Worm (Caenorhabditis elegans) whole organism, L2 larva: ENCODE results near the gene C16C8.14.
"Not testable (repeated sequence)": the region's sequence is repeated elsewhere in the genome, so short reads cannot be mapped to it uniquely, and the experiment has no call there.

Experiments used
- C34F6.9 ChIP-seq: fragments of 150-350 bp; optimal IDR thresholded peaks from 2 replicates; lab custom pipeline; 2014; ENCODE audit warnings: missing biosample characterization, missing genetic modification characterization
- F13H6.1 ChIP-seq: sonication (generic microtip); optimal IDR thresholded peaks from 2 replicates; lab custom pipeline; 2016; ENCODE audit warnings: missing genetic modification characterization, missing compliant biosample characterization
- R02D3.7 ChIP-seq: fragments of 150-350 bp; optimal IDR thresholded peaks from 2 replicates; lab custom pipeline; 2014; ENCODE audit warnings: missing biosample characterization, missing genetic modification characterization
- Y55F3AM.14 ChIP-seq: fragments of 200-800 bp; sonication (Bioruptor generic); optimal IDR thresholded peaks from 2 replicates; lab custom pipeline; 2018; ENCODE audit warnings: mild to moderate bottlenecking, missing genetic modification characterization, missing compliant biosample characterization
- ZK546.5 ChIP-seq: sonication (generic microtip); optimal IDR thresholded peaks from 2 replicates; lab custom pipeline; 2017; ENCODE audit warnings: missing biosample characterization, missing genetic modification characterization
- ama-1 ChIP-seq: fragments of 150-350 bp; optimal IDR thresholded peaks from 2 replicates; lab custom pipeline; 2018; ENCODE audit warnings: inconsistent platforms
- blmp-1 ChIP-seq: sonication (generic microtip); optimal IDR thresholded peaks from 2 replicates; lab custom pipeline; 2017; ENCODE audit warnings: missing genetic modification characterization, mild to moderate bottlenecking, missing compliant biosample characterization, antibody characterized with exemption, moderate library complexity; ENCODE audit not compliant: insufficient read depth
- ceh-16 ChIP-seq: fragments of 150-350 bp; optimal IDR thresholded peaks from 2 replicates; lab custom pipeline; 2014; ENCODE audit warnings: missing biosample characterization, missing genetic modification characterization
- ceh-82 ChIP-seq: fragments of 150-350 bp; optimal IDR thresholded peaks from 2 replicates; lab custom pipeline; 2014; ENCODE audit warnings: missing biosample characterization, missing genetic modification characterization
- crh-2 ChIP-seq: sonication (generic microtip); optimal IDR thresholded peaks from 2 replicates; lab custom pipeline; 2017; ENCODE audit warnings: missing biosample characterization, missing genetic modification characterization
- elt-3 ChIP-seq: sonication (generic microtip); optimal IDR thresholded peaks from 2 replicates; lab custom pipeline; 2017; ENCODE audit warnings: missing biosample characterization, missing genetic modification characterization
- lin-13 ChIP-seq: fragments of 150-350 bp; optimal IDR thresholded peaks from 2 replicates; lab custom pipeline; 2014; ENCODE audit warnings: missing biosample characterization, missing genetic modification reagents, missing genetic modification characterization
- lsy-2 ChIP-seq, 2 experiments: fragments of 150-350 bp in 1 of 2; sonication (generic microtip) in 1 of 2; optimal IDR thresholded peaks; 2 replicates each; lab custom pipeline; 2014 to 2017; ENCODE audit warnings: missing biosample characterization in 2 of 2, missing genetic modification characterization in 2 of 2
- mab-5 ChIP-seq: fragments of 150-350 bp; optimal IDR thresholded peaks from 2 replicates; lab custom pipeline; 2014; ENCODE audit warnings: missing biosample characterization, missing genetic modification characterization
- mdl-1 ChIP-seq, 2 experiments: fragments of 150-350 bp in 1 of 2; sonication (generic microtip) in 1 of 2; optimal IDR thresholded peaks; 2 replicates each; lab custom pipeline; 2017; ENCODE audit warnings: missing biosample characterization in 2 of 2, missing genetic modification characterization in 2 of 2
- nhr-10 ChIP-seq: sonication (generic microtip); optimal IDR thresholded peaks from 2 replicates; lab custom pipeline; 2017; ENCODE audit warnings: missing biosample characterization, missing genetic modification characterization
- nhr-129 ChIP-seq: fragments of 150-350 bp; optimal IDR thresholded peaks from 2 replicates; lab custom pipeline; 2014; ENCODE audit warnings: missing biosample characterization, missing genetic modification characterization
- nhr-21 ChIP-seq: fragments of 150-350 bp; optimal IDR thresholded peaks from 2 replicates; lab custom pipeline; 2014; ENCODE audit warnings: missing biosample characterization, missing genetic modification characterization
- nhr-23 ChIP-seq: fragments of 150-350 bp; optimal IDR thresholded peaks from 2 replicates; lab custom pipeline; 2014; ENCODE audit warnings: missing biosample characterization, missing genetic modification reagents, missing genetic modification characterization
- nhr-237 ChIP-seq: fragments of 150-350 bp; optimal IDR thresholded peaks from 2 replicates; lab custom pipeline; 2014; ENCODE audit warnings: missing biosample characterization, missing genetic modification characterization
- nhr-25 ChIP-seq: fragments of 150-350 bp; sonication (generic microtip); optimal IDR thresholded peaks from 3 replicates; lab custom pipeline; 2014; ENCODE audit warnings: missing biosample characterization, missing genetic modification characterization
- nhr-6 ChIP-seq: fragments of 150-350 bp; optimal IDR thresholded peaks from 2 replicates; lab custom pipeline; 2014; ENCODE audit warnings: missing biosample characterization, missing genetic modification characterization
- nhr-77 ChIP-seq: fragments of 150-350 bp; optimal IDR thresholded peaks from 2 replicates; lab custom pipeline; 2014; ENCODE audit warnings: missing biosample characterization, missing genetic modification characterization
- sem-4 ChIP-seq: fragments of 150-350 bp; optimal IDR thresholded peaks from 2 replicates; lab custom pipeline; 2014; ENCODE audit warnings: missing biosample characterization, missing genetic modification reagents, missing genetic modification characterization
- sma-3 ChIP-seq: sonication (generic microtip); optimal IDR thresholded peaks from 2 replicates; lab custom pipeline; 2016; ENCODE audit warnings: missing genetic modification reagents, missing genetic modification characterization, missing compliant biosample characterization
- sma-9 ChIP-seq, 2 experiments: fragments of 150-350 bp in 1 of 2; sonication (generic microtip) in 1 of 2; optimal IDR thresholded peaks; 2 replicates each; lab custom pipeline; 2014 to 2016; ENCODE audit warnings: missing genetic modification characterization in 2 of 2, mild to moderate bottlenecking in 1 of 2, missing biosample characterization in 1 of 2, missing compliant biosample characterization in 1 of 2, missing genetic modification reagents in 1 of 2, moderate library complexity in 1 of 2
- snpc-4 ChIP-seq: fragments of 150-350 bp; optimal IDR thresholded peaks from 2 replicates; lab custom pipeline; 2014; ENCODE audit warnings: missing biosample characterization, missing genetic modification characterization
- unc-55 ChIP-seq: fragments of 150-350 bp; sonication (generic microtip); optimal IDR thresholded peaks from 3 replicates; lab custom pipeline; 2014; ENCODE audit warnings: missing biosample characterization, missing genetic modification reagents, missing genetic modification characterization
- zag-1 ChIP-seq: fragments of 150-350 bp; optimal IDR thresholded peaks from 2 replicates; lab custom pipeline; 2014; ENCODE audit warnings: missing biosample characterization, missing genetic modification characterization
- ztf-1 ChIP-seq: fragments of 200-800 bp; sonication (Bioruptor generic); conservative IDR thresholded peaks from 2 replicates; pipeline ENCODE4 v1.3.6; 2022; ENCODE audit warnings: missing genetic modification characterization, missing compliant biosample characterization
- ztf-11 ChIP-seq: sonication (generic microtip); optimal IDR thresholded peaks from 2 replicates; lab custom pipeline; 2017; ENCODE audit warnings: missing biosample characterization, missing genetic modification characterization

Gene C16C8.14

DNA sequence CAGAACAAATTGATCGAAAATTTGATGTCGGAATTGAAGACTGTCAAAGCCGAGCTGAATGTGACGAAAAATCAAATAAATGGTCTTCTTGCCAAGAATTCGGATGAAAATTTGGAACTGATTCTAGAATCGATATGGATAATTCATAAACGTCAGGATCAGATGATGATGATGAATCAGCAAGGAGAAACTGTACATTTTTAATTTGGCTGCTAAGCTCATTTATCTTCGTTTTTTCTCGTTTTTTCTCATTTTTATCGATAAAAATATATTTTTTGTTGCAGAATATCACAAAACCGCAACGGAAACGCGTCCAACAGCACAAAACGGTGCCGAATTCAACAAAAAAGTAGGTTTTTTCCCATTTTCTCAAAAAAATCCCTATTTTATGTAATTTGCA lies at the start of gene C16C8.14:
Gene C16C8.14 (plus strand): TSS at position 301 of the 400 bp plus-strand sequence.
- not testable (repeated sequence) for TF ChIP-seq R02D3.7; ztf-11 (tag; lab: Kevin White, UChicago); Y55F3AM.14 (GFP tag; lab: Kevin White, UChicago)

DNA sequence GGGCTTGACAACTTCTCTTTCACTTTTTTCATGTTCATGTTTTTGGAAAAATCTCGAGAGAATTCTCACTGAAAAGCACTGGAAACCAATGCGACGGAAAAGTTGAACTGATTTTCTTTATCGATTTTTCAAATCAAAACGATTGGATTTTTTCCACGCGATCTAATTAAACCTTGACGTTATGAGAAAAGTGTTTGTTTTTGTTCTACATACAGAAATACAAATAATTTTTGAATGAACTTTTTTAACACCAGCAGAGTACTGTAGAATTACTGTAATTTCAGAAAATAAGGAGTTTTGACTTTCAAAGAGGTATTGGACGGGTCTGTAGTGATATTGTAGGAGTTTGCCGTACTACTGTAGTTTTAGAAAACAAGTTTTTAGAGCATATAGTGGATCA lies 46.8 kb upstream of the C16C8.14 start, which contains the start of gene nep-10:
Gene nep-10 (minus strand): TSS at position 101 of the 400 bp plus-strand sequence.
- TF ChIP-seq mab-5 (no peak), ceh-16 (tag; lab: Kevin White, UChicago) (no peak), nhr-10 (no peak), Y55F3AM.14 (GFP tag; lab: Kevin White, UChicago) (no peak), ztf-1 (GFP tag; lab: Robert Waterston, UW) (no peak), elt-3 (tag; lab: Kevin White, UChicago) (no peak), snpc-4 (no peak), ZK546.5 (tag; lab: Kevin White, UChicago) (no peak), mdl-1 (tag; optimal IDR thresholded peaks at IDR 0.05; lab: Kevin White, UChicago) (no peak), nhr-6 (no peak), lsy-2 (tag; optimal IDR thresholded peaks at IDR 0.05; lab: Kevin White, UChicago) (no peak), ztf-11 (tag; lab: Kevin White, UChicago) (no peak), nhr-77 (no peak)
- TF ChIP-seq, all 48 proteins: peak for 0

DNA sequence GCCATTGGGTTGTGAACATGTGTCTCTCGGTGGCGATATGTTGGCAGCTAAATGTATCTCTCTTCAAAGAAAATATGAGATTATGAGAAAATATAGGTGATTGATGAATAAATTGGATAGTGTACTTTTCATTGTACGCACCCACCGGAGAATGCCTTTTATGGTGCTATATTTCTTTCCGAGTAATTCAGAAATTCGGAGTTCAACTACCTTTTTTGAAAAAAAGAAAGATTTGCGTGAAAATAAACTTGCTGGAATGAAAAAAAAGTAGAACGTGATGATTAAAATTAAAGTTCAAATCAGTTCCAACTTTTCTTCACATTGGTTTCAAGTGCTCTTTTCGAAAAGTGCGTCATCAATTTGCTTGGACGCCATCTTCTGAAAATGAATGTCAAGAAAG lies 46.1 kb upstream of the C16C8.14 start, which contains the start of gene nep-8:
Gene nep-8 (plus strand): TSS at position 301 of the 400 bp plus-strand sequence.
- TF ChIP-seq nhr-10 (no peak), ztf-1 (GFP tag; lab: Robert Waterston, UW) (no peak), ama-1 (lab: Kevin White, UChicago) (no peak), nhr-237 (tag; lab: Kevin White, UChicago) (no peak), ceh-82 (no peak), ztf-11 (tag; lab: Kevin White, UChicago) (no peak), sma-9 (GFP tag; optimal IDR thresholded peaks at IDR 0.05; lab: Kevin White, UChicago) (no peak), sma-9 (tag; optimal IDR thresholded peaks at IDR 0.05; lab: Kevin White, UChicago) (no peak), sem-4 (no peak), mdl-1 (tag; optimal IDR thresholded peaks at IDR 0.05; lab: Kevin White, UChicago) (no peak), zag-1 (no peak), lsy-2 (tag; optimal IDR thresholded peaks at IDR 0.05; lab: Kevin White, UChicago) (no peak), lin-13 (GFP tag; lab: Kevin White, UChicago) (no peak), nhr-25 (no peak), ceh-16 (tag; lab: Kevin White, UChicago) (no peak), nhr-129 (tag; lab: Kevin White, UChicago) (no peak), nhr-21 (tag; lab: Kevin White, UChicago) (no peak), elt-3 (tag; lab: Kevin White, UChicago) (no peak), ZK546.5 (tag; lab: Kevin White, UChicago) (no peak), C34F6.9 (no peak)

DNA sequence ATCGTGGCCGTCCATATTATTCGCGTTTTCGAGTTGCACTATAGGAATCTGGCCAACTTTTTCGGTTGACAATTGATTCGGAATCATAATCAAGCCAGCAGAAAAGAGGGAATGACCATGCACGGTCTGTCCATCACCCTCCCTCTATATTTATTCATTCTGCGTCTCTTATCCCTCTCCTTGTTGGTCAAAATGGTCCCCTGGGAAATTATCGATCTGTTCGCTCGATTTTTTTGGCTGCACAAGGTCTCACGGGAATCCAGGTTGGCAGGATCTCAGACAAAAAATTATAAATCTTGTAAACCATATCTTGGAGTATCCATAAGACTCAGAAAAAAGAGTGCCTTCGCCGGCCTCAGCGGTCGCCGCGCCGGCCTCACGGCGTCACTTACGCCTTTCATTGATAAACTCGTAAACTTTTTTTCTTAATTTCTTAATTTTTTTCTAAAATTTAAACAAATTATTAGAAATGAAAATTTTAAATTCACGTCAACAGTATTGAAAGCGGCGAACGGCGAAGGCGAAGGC lies 35.2 kb upstream of the C16C8.14 start, which contains the start of the genes F18A12.7 and F18A12.2:
Gene F18A12.7 (minus strand): TSS at position 101 of the 528 bp plus-strand sequence.
Gene F18A12.2 (plus strand): TSS at position 478 of the 528 bp plus-strand sequence.
- TF ChIP-seq nhr-10, result no peak
- no peak for TF ChIP-seq nhr-21 (tag; lab: Kevin White, UChicago)
- no peak for TF ChIP-seq blmp-1 (tag; lab: Kevin White, UChicago)
- TF ChIP-seq F13H6.1 (tag; lab: Kevin White, UChicago), result no peak
- TF ChIP-seq R02D3.7, result no peak

DNA sequence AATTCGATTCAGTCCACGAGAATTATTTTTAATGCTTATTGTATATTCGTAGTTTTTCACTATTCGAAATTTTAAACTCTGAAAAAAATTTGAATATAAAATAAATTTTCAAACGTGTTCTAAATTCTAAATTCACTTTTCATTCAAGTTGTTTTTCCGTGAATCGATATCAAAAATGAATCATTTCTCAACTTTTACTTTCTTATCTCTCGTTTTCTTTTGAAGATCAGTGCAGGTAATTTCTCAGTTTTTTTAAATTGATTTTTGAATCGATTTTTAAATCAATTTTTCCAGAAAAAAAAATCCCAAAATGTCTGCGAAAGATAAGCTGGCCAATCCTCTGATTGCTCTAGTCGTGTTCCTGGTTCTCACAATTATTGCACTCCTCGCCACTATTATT lies 33.1 kb upstream of the C16C8.14 start, which contains the start of gene nep-6:
Gene nep-6 (plus strand): TSS at position 301 of the 400 bp plus-strand sequence.
- no peak for TF ChIP-seq R02D3.7
- TF ChIP-seq crh-2 (tag; lab: Kevin White, UChicago), result no peak
- TF ChIP-seq ama-1 (lab: Kevin White, UChicago), result no peak
- TF ChIP-seq elt-3 (tag; lab: Kevin White, UChicago), result no peak
- TF ChIP-seq nhr-77, result no peak
- no peak for TF ChIP-seq ztf-11 (tag; lab: Kevin White, UChicago)
- no peak for TF ChIP-seq snpc-4
- TF ChIP-seq ceh-82, result no peak
- TF ChIP-seq blmp-1 (tag; lab: Kevin White, UChicago), result no peak
- TF ChIP-seq nhr-6, result no peak
- TF ChIP-seq sma-3, result no peak

DNA sequence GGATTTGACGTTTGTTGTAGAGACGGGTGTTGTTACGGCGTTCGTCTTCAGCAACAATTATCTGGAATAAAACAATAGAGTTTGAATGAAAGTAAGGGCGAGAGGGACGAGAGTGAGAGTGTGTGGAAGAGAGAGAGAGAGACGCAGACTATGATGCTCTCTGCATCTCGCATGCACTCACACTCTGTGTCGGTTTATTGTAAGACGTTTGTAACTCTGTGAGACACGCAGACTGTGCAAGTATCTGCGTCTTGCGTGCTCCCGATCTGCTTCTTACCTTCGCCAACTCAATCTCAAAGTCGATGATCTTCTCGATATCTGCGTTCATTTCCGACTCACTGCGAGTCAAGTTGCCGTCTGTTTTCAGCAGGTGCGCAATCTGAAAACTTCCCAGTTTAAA lies 26.7 kb upstream of the C16C8.14 start:
- TF ChIP-seq nhr-25 (no peak), nhr-237 (tag; lab: Kevin White, UChicago) (no peak), lsy-2 (tag; optimal IDR thresholded peaks at IDR 0.05; lab: Kevin White, UChicago) (no peak), unc-55 (no peak), ama-1 (lab: Kevin White, UChicago) (no peak), ztf-11 (tag; lab: Kevin White, UChicago) (no peak), ceh-16 (tag; lab: Kevin White, UChicago) (no peak), nhr-23 (no peak), lin-13 (GFP tag; lab: Kevin White, UChicago) (no peak)
